Worm (Caenorhabditis elegans): ENCODE measurements around the gene srx-104.

Gene srx-104

ce11 chrII:3682770-3683234, 16.7 kb downstream of the srx-104 start, which contains the start of gene F19B10.1 (continued):
- TF ChIP-seq nhr-11 (tag; optimal IDR thresholded peaks at IDR 0.05) (no peak), unc-98 (GFP tag; IDR thresholded peaks at IDR 0.05) (no peak), lin-13 (GFP tag; optimal IDR thresholded peaks at IDR 0.05) (peak; percentile 72), hlh-4 (tag; optimal IDR thresholded peaks at IDR 0.05) (no peak), pax-3 (tag; optimal IDR thresholded peaks at IDR 0.05) (no peak), C04F5.9 (tag; optimal IDR thresholded peaks at IDR 0.05) (peak; percentile 60), unc-86 (tag; optimal IDR thresholded peaks at IDR 0.05) (peak; percentile 15), sptf-1 (tag; optimal IDR thresholded peaks at IDR 0.05) (no peak), F16B12.6 (tag; optimal IDR thresholded peaks at IDR 0.05) (peak; percentile 97), nhr-237 (tag; optimal IDR thresholded peaks at IDR 0.05) (no peak), nhr-85 (tag) (peak; percentile 91), pag-3 (tag; optimal IDR thresholded peaks at IDR 0.05; ENCODE audit: borderline replicate concordance, insufficient read depth) (peak; percentile 20), nhr-12 (tag; optimal IDR thresholded peaks at IDR 0.05) (no peak), tlp-1 (tag; optimal IDR thresholded peaks at IDR 0.05) (no peak), snu-23 (GFP tag; optimal IDR thresholded peaks at IDR 0.05) (peak; percentile 90), nhr-47 (tag; optimal IDR thresholded peaks at IDR 0.05) (peak; percentile 76), ets-5 (GFP tag; IDR thresholded peaks at IDR 0.05) (no peak), unc-62 (GFP tag; optimal IDR thresholded peaks at IDR 0.05) (no peak), lin-35 (GFP tag; optimal IDR thresholded peaks at IDR 0.05) (peak; percentile 88 to 98), nhr-71 (tag; optimal IDR thresholded peaks at IDR 0.05) (peak; percentile 85), skn-1 (tag; optimal IDR thresholded peaks at IDR 0.05) (peak; percentile 67), nhr-90 (tag; optimal IDR thresholded peaks at IDR 0.05; ENCODE audit: poor library complexity) (peak; percentile 82), nhr-77 (tag; optimal IDR thresholded peaks at IDR 0.05) (peak; percentile 36), nhr-28 (tag; optimal IDR thresholded peaks at IDR 0.05) (no peak), lir-3 (tag; optimal IDR thresholded peaks at IDR 0.05; ENCODE audit: poor library complexity) (peak; percentile 68), egl-13 (tag; optimal IDR thresholded peaks at IDR 0.05) (no peak), swsn-7 (tag; optimal IDR thresholded peaks at IDR 0.05) (peak; percentile 65), isw-1 (GFP tag; IDR thresholded peaks at IDR 0.05) (peak; percentile 31; the same call in 1 of the 2 replicates), dsc-1 (tag; optimal IDR thresholded peaks at IDR 0.05) (peak; percentile 60), ceh-8 (GFP tag; optimal IDR thresholded peaks at IDR 0.05) (no peak), fkh-10 (GFP tag; optimal IDR thresholded peaks at IDR 0.05) (no peak), irx-1 (tag; optimal IDR thresholded peaks at IDR 0.05) (peak; percentile 59), lin-39 (tag; optimal IDR thresholded peaks at IDR 0.05) (peak; percentile 73), xbp-1 (tag; optimal IDR thresholded peaks at IDR 0.05) (peak; percentile 68), ceh-88 (GFP tag; IDR thresholded peaks at IDR 0.05) (no peak), mab-9 (GFP tag; IDR thresholded peaks at IDR 0.05) (0 out of 2 replicates have a peak, but pooled peaks have one; percentile 23), C34B4.2 (tag; optimal IDR thresholded peaks at IDR 0.05) (no peak), blmp-1 (tag; optimal IDR thresholded peaks at IDR 0.05) (peak; percentile 79), mdl-1 (tag; optimal IDR thresholded peaks at IDR 0.05) (peak in 1 of 2 experiments; percentile 93), zip-4 (GFP tag; optimal IDR thresholded peaks at IDR 0.05) (peak; percentile 6), C16A3.4 (tag; optimal IDR thresholded peaks at IDR 0.05) (peak; percentile 86), efl-1 (optimal IDR thresholded peaks at IDR 0.05) (peak; percentile 74 to 94), efl-1 (GFP tag; optimal IDR thresholded peaks at IDR 0.05 in 1 of 2) (peak; percentile 93 to 99), unc-30 (tag; optimal IDR thresholded peaks at IDR 0.05) (no peak), pqm-1 (tag; optimal IDR thresholded peaks at IDR 0.05) (no peak), alr-1 (tag; optimal IDR thresholded peaks at IDR 0.05; ENCODE audit: borderline replicate concordance) (no peak), nhr-20 (tag; optimal IDR thresholded peaks at IDR 0.05) (peak; percentile 88), vab-15 (tag; optimal IDR thresholded peaks at IDR 0.05) (peak; percentile 49), ztf-11 (tag; optimal IDR thresholded peaks at IDR 0.05) (peak in 1 of 2 experiments; percentile 2), egl-27 (tag; optimal IDR thresholded peaks at IDR 0.05) (no peak), mef-2 (tag; optimal IDR thresholded peaks at IDR 0.05) (no peak)
